Fruit fly (Drosophila melanogaster) whole organism, embryonic: ENCODE measurements around the gene CG16956.

Experiments used
- Ada2b ChIP-seq: fragments of 200-800 bp; sonication (Bioruptor generic); IDR thresholded peaks from 2 replicates; pipeline ENCODE4 v1.3.6; 2022; ENCODE audit warnings: missing biosample characterization, missing genetic modification characterization
- Aef1 ChIP-seq: fragments of 200-800 bp; sonication (Bioruptor generic); IDR thresholded peaks from 3 replicates; pipeline ENCODE4 v1.3.6; 2022; ENCODE audit warnings: missing biosample characterization, missing genetic modification characterization
- Bteb2 ChIP-seq: fragments of 200-800 bp; sonication (Bioruptor generic); optimal IDR thresholded peaks from 2 replicates; lab custom pipeline; 2016; ENCODE audit warnings: missing biosample characterization, missing genetic modification characterization
- CG10543 ChIP-seq: fragments of 200-800 bp; sonication (Bioruptor generic); optimal IDR thresholded peaks from 3 replicates; lab custom pipeline; 2017; ENCODE audit warnings: missing biosample characterization, mild to moderate bottlenecking, missing genetic modification characterization, moderate library complexity
- CG11398 ChIP-seq: fragments of 200-800 bp; sonication (Bioruptor generic); optimal IDR thresholded peaks from 2 replicates; lab custom pipeline; 2016; ENCODE audit warnings: missing biosample characterization, missing genetic modification characterization
- CG11504 ChIP-seq: fragments of 200-800 bp; sonication (Bioruptor generic); optimal IDR thresholded peaks from 3 replicates; lab custom pipeline; 2019; ENCODE audit warnings: missing biosample characterization, mild to moderate bottlenecking, missing genetic modification characterization, moderate library complexity
- CG13424 ChIP-seq: fragments of 200-800 bp; sonication (Bioruptor generic); optimal IDR thresholded peaks from 2 replicates; lab custom pipeline; 2019; ENCODE audit warnings: missing biosample characterization, mild to moderate bottlenecking, missing genetic modification characterization, moderate library complexity
- CG14965 ChIP-seq: fragments of 200-800 bp; sonication (Bioruptor generic); optimal IDR thresholded peaks from 2 replicates; lab custom pipeline; 2016; ENCODE audit warnings: missing biosample characterization, missing genetic modification characterization, borderline replicate concordance
- CG15696 ChIP-seq: fragments of 200-800 bp; sonication (Bioruptor generic); optimal IDR thresholded peaks from 2 replicates; lab custom pipeline; 2019; ENCODE audit warnings: missing biosample characterization, mild to moderate bottlenecking, missing genetic modification characterization, moderate library complexity
- CG1647 ChIP-seq: fragments of 200-800 bp; sonication (Bioruptor generic); optimal IDR thresholded peaks from 3 replicates; lab custom pipeline; 2016; ENCODE audit warnings: missing biosample characterization, missing genetic modification characterization
- CG17328 ChIP-seq: fragments of 200-800 bp; sonication (Bioruptor generic); IDR thresholded peaks from 2 replicates; pipeline ENCODE4 v1.3.6; 2022; ENCODE audit warnings: missing biosample characterization, missing genetic modification characterization
- CG18011 ChIP-seq: fragments of 200-800 bp; sonication (Bioruptor generic); optimal IDR thresholded peaks from 2 replicates; lab custom pipeline; 2017; ENCODE audit warnings: missing biosample characterization, missing genetic modification characterization, mild to moderate bottlenecking, moderate library complexity, missing genotype
- CG2199 ChIP-seq: fragments of 200-800 bp; sonication (Bioruptor generic); IDR thresholded peaks from 3 replicates; pipeline ENCODE4 v1.3.6; 2022; ENCODE audit warnings: missing biosample characterization, missing genetic modification characterization
- CG3065 ChIP-seq: fragments of 200-800 bp; sonication (Bioruptor generic); optimal IDR thresholded peaks from 2 replicates; lab custom pipeline; 2016; ENCODE audit warnings: missing biosample characterization, missing genetic modification characterization
- CG32532 ChIP-seq: fragments of 200-800 bp; sonication (Bioruptor generic); IDR thresholded peaks from 2 replicates; pipeline ENCODE4 v1.3.6; 2022; ENCODE audit warnings: missing biosample characterization, missing genetic modification characterization
- CG4282 ChIP-seq: fragments of 200-800 bp; sonication (Bioruptor generic); optimal IDR thresholded peaks from 2 replicates; lab custom pipeline; 2016; ENCODE audit warnings: missing biosample characterization, missing genetic modification characterization
- CG6272 ChIP-seq: fragments of 200-800 bp; sonication (Bioruptor generic); IDR thresholded peaks from 2 replicates; pipeline ENCODE4 v1.3.6; 2022; ENCODE audit warnings: missing biosample characterization, missing genetic modification characterization
- CG6765 ChIP-seq: fragments of 200-800 bp; sonication (Bioruptor generic); optimal IDR thresholded peaks from 3 replicates; lab custom pipeline; 2017; ENCODE audit warnings: missing biosample characterization, mild to moderate bottlenecking, missing genetic modification characterization
- Deaf1 ChIP-seq: fragments of 200-800 bp; optimal IDR thresholded peaks from 3 replicates; lab custom pipeline; 2019; ENCODE audit warnings: missing biosample characterization, mild to moderate bottlenecking, missing genetic modification characterization, moderate library complexity
- E2f2 ChIP-seq: fragments of 200-800 bp; sonication (Bioruptor generic); IDR thresholded peaks from 2 replicates; pipeline ENCODE4 v1.3.6; 2022; ENCODE audit warnings: missing biosample characterization, missing genetic modification characterization
- H15 ChIP-seq: fragments of 200-800 bp; sonication (Bioruptor generic); IDR thresholded peaks from 3 replicates; pipeline ENCODE4 v1.3.6; 2022; ENCODE audit warnings: missing biosample characterization, missing genetic modification characterization
- Hey ChIP-seq: fragments of 200-800 bp; sonication (Bioruptor generic); optimal IDR thresholded peaks from 3 replicates; lab custom pipeline; 2018; ENCODE audit warnings: missing biosample characterization, mild to moderate bottlenecking, missing genetic modification characterization
- Hmr ChIP-seq: fragments of 200-800 bp; sonication (Bioruptor generic); optimal IDR thresholded peaks from 3 replicates; lab custom pipeline; 2017; ENCODE audit warnings: mild to moderate bottlenecking, missing biosample characterization, missing genetic modification reagents, missing genetic modification characterization
- Kr ChIP-seq: fragments of 200-800 bp; sonication (Bioruptor generic); optimal IDR thresholded peaks from 2 replicates; lab custom pipeline; 2017; ENCODE audit warnings: missing biosample characterization, mild to moderate bottlenecking, missing genetic modification characterization
- MTF-1 ChIP-seq: fragments of 200-800 bp; sonication (Bioruptor generic); optimal IDR thresholded peaks from 2 replicates; lab custom pipeline; 2018; ENCODE audit warnings: missing biosample characterization, mild to moderate bottlenecking, missing genetic modification characterization, borderline replicate concordance
- Meics ChIP-seq: fragments of 200-800 bp; sonication (Bioruptor generic); optimal IDR thresholded peaks from 2 replicates; lab custom pipeline; 2017; ENCODE audit warnings: missing biosample characterization, mild to moderate bottlenecking, missing genetic modification characterization
- Pdp1 ChIP-seq, 2 experiments: fragments of 200-800 bp; sonication (Bioruptor generic); optimal IDR thresholded peaks; 3 replicates each; lab custom pipeline; 2016; ENCODE audit warnings: missing biosample characterization in 2 of 2, missing genetic modification characterization in 2 of 2, mild to moderate bottlenecking in 1 of 2, moderate library complexity in 1 of 2
- Six4 ChIP-seq: fragments of 200-800 bp; sonication (Bioruptor generic); optimal IDR thresholded peaks from 2 replicates; lab custom pipeline; 2016; ENCODE audit warnings: missing biosample characterization, missing genetic modification characterization
- Sox100B ChIP-seq: fragments of 200-800 bp; sonication (Bioruptor generic); optimal IDR thresholded peaks from 3 replicates; lab custom pipeline; 2018; ENCODE audit warnings: missing biosample characterization, mild to moderate bottlenecking, missing genetic modification characterization
- aop ChIP-seq: fragments of 200-800 bp; sonication (Bioruptor generic); IDR thresholded peaks from 2 replicates; pipeline ENCODE4 v1.3.6; 2022; ENCODE audit warnings: missing biosample characterization, missing genetic modification characterization
- chm ChIP-seq: fragments of 200-800 bp; sonication (Bioruptor generic); IDR thresholded peaks from 2 replicates; pipeline ENCODE4 v1.3.6; 2022; ENCODE audit warnings: missing biosample characterization, missing genetic modification characterization
- dm ChIP-seq: fragments of 200-800 bp; sonication (Bioruptor generic); optimal IDR thresholded peaks from 3 replicates; lab custom pipeline; 2016; ENCODE audit warnings: missing biosample characterization, missing genetic modification characterization
- dysf ChIP-seq: fragments of 200-800 bp; sonication (Bioruptor generic); IDR thresholded peaks from 3 replicates; pipeline ENCODE4 v1.3.6; 2022; ENCODE audit warnings: missing biosample characterization, missing genetic modification characterization
- eve ChIP-seq, 2 experiments: fragments of >200 bp; optimal IDR thresholded peaks; 2 replicates each; lab custom pipeline; 2017; ENCODE audit warnings: missing biosample characterization in 2 of 2, missing genetic modification characterization in 2 of 2
- ham ChIP-seq: fragments of 200-800 bp; sonication (Bioruptor generic); IDR thresholded peaks from 2 replicates; pipeline ENCODE4 v1.3.6; 2022; ENCODE audit warnings: missing biosample characterization, missing genetic modification characterization
- ken ChIP-seq: fragments of 200-800 bp; sonication (Bioruptor generic); IDR thresholded peaks from 3 replicates; pipeline ENCODE4 v1.3.6; 2022; ENCODE audit warnings: missing biosample characterization, missing genetic modification characterization
- p53 ChIP-seq: fragments of 200-800 bp; sonication (Bioruptor generic); optimal IDR thresholded peaks from 2 replicates; lab custom pipeline; 2016; ENCODE audit warnings: missing biosample characterization, missing genetic modification characterization
- repo ChIP-seq: fragments of 200-800 bp; sonication (Bioruptor generic); optimal IDR thresholded peaks from 2 replicates; lab custom pipeline; 2016; ENCODE audit warnings: missing biosample characterization, missing genetic modification characterization
- row ChIP-seq: fragments of 200-800 bp; sonication (Bioruptor generic); IDR thresholded peaks from 3 replicates; pipeline ENCODE4 v1.3.6; 2022; ENCODE audit warnings: missing biosample characterization, missing genetic modification characterization
- salm ChIP-seq: fragments of 200-800 bp; sonication (Bioruptor generic); optimal IDR thresholded peaks from 2 replicates; lab custom pipeline; 2018; ENCODE audit warnings: missing biosample characterization, mild to moderate bottlenecking, missing genetic modification characterization
- sc ChIP-seq, 3 experiments: fragments of >200 bp in 2 of 3; fragments of 200-800 bp in 1 of 3; sonication (Bioruptor generic) in 1 of 3; optimal IDR thresholded peaks; 2 replicates in 2 of 3; 3 replicates in 1 of 3; lab custom pipeline; 2017; ENCODE audit warnings: mild to moderate bottlenecking in 1 of 3, missing biosample characterization in 1 of 3, missing genetic modification characterization in 1 of 3, missing genetic modification reagents in 1 of 3
- seq ChIP-seq: fragments of 200-800 bp; sonication (Bioruptor generic); IDR thresholded peaks from 2 replicates; pipeline ENCODE4 v1.3.6; 2022; ENCODE audit warnings: missing biosample characterization, missing genetic modification characterization
- slbo ChIP-seq: fragments of 200-800 bp; sonication (Bioruptor generic); IDR thresholded peaks from 2 replicates; pipeline ENCODE4 v1.3.6; 2022; ENCODE audit warnings: missing biosample characterization, missing genetic modification characterization
- so ChIP-seq: fragments of 200-800 bp; sonication (Bioruptor generic); IDR thresholded peaks from 3 replicates; pipeline ENCODE4 v1.3.6; 2022; ENCODE audit warnings: missing biosample characterization, missing genetic modification characterization
- sob ChIP-seq: fragments of 200-800 bp; sonication (Bioruptor generic); IDR thresholded peaks from 2 replicates; pipeline ENCODE4 v1.3.6; 2022; ENCODE audit warnings: missing biosample characterization, missing genetic modification characterization
- ssp ChIP-seq: fragments of 200-800 bp; sonication (Bioruptor generic); IDR thresholded peaks from 2 replicates; pipeline ENCODE4 v1.3.6; 2022; ENCODE audit warnings: missing biosample characterization, missing genetic modification characterization
- tgo ChIP-seq: fragments of 200-800 bp; sonication (Bioruptor generic); IDR thresholded peaks from 3 replicates; pipeline ENCODE4 v1.3.6; 2022; ENCODE audit warnings: missing biosample characterization, missing genetic modification characterization
- unpg ChIP-seq: fragments of 200-800 bp; sonication (Bioruptor generic); optimal IDR thresholded peaks from 3 replicates; lab custom pipeline; 2018; ENCODE audit warnings: missing biosample characterization, mild to moderate bottlenecking, missing genetic modification characterization, moderate library complexity
- wdn ChIP-seq: fragments of 200-800 bp; sonication (Bioruptor generic); IDR thresholded peaks from 2 replicates; pipeline ENCODE4 v1.3.6; 2022; ENCODE audit warnings: missing biosample characterization, missing genetic modification characterization

CG16956 gene

DNA sequence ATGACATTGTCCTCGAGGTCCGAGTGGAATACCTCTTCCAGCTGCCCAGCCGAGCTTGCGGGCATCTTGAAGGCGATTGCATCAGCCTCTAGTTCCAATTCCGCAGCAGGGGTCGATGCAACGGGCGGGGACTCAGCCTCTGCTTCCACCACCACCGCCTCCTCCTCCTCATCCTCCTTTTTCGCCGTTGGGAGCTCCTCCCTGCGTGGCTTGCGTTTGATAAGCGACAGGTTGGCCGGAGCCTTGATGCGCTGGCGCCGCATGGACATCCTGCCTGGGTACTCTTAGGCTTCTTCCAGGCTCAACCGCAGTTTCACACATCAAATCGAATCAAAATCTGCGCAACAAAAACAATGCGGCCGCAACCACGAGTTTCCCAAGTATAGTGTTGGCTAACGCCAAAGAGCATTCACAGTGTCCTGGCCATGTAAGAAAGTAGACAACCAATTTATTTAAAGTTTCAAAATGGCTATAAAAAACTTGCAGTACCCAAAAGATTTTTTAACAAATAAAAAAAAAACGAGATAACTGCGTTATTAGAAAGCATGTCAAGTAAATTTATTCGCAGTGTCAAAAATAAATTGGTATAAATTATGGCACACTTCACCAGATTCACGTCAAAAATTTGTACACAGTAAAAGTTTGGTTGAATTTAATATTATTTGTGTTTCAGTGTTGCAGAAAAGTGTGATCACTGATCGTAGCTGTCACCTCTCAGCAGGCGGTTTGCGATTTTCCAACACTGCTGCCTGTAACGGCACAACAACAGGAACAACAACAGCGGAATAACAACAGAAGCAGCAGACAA lies 40.7 kb downstream of the CG16956 start, which contains the start of the genes Bdp1 and CG6565 (continued):
- TF ChIP-seq aop (GFP tag; lab: Robert Waterston, UW) (no peak), Sox100B (GFP tag; lab: Kevin White, UChicago) (peak; percentile 98), wdn (GFP tag; lab: Robert Waterston, UW) (peak; percentile 86), sc (optimal IDR thresholded peaks at IDR 0.05; lab: Kevin White, UChicago) (no peak), sc (GFP tag; optimal IDR thresholded peaks at IDR 0.05; lab: Kevin White, UChicago) (peak; percentile 97), seq (peak; percentile 93), CG17328 (GFP tag; lab: Robert Waterston, UW) (peak; percentile 90), CG10543 (GFP tag; lab: Kevin White, UChicago) (peak; percentile 98), slbo (GFP tag; lab: Robert Waterston, UW) (peak; percentile 98), ham (GFP tag; lab: Robert Waterston, UW) (peak; percentile 81), CG11398 (GFP tag; lab: Kevin White, UChicago) (peak; percentile 96), MTF-1 (GFP tag; lab: Kevin White, UChicago) (peak; percentile 59), repo (GFP tag; lab: Kevin White, UChicago) (peak; percentile 96), tgo (GFP tag; lab: Robert Waterston, UW) (peak; percentile 97), chm (peak; percentile 91), Hmr (peak; percentile 97), Hey (peak; percentile 85), sob (GFP tag; lab: Robert Waterston, UW) (peak; percentile 97), CG6272 (GFP tag; lab: Robert Waterston, UW) (peak; percentile 97), CG11504 (tag; lab: Kevin White, UChicago) (peak; percentile 95), CG3065 (GFP tag; lab: Kevin White, UChicago) (peak; percentile 96), E2f2 (GFP tag; lab: Robert Waterston, UW) (peak; percentile 76), CG2199 (GFP tag; lab: Robert Waterston, UW) (peak; percentile 73; the same call in 1 of the 3 replicates), Aef1 (GFP tag; lab: Robert Waterston, UW) (peak; percentile 97), unpg (GFP tag; lab: Kevin White, UChicago) (peak; percentile 94), CG4282 (GFP tag; lab: Kevin White, UChicago) (peak; percentile 99), so (GFP tag; lab: Robert Waterston, UW) (peak; percentile 94), dysf (GFP tag; lab: Robert Waterston, UW) (peak; percentile 97), CG6765 (peak; percentile 85), Kr (GFP tag; lab: Kevin White, UChicago) (no peak), eve (GFP tag; optimal IDR thresholded peaks at IDR 0.05; lab: Kevin White, UChicago) (peak in 1 of 2 experiments; percentile 90), H15 (GFP tag; lab: Robert Waterston, UW) (peak; percentile 93), salm (tag; lab: Kevin White, UChicago) (peak; percentile 88), Six4 (GFP tag; lab: Kevin White, UChicago) (peak; percentile 96), CG32532 (GFP tag; lab: Robert Waterston, UW) (peak; percentile 95), ken (GFP tag; lab: Robert Waterston, UW) (peak; percentile 95), CG15696 (peak; percentile 97), ssp (GFP tag; lab: Robert Waterston, UW) (peak; percentile 92), Ada2b (GFP tag; lab: Robert Waterston, UW) (peak; percentile 93), Meics (GFP tag; lab: Kevin White, UChicago) (peak; percentile 96), dm (GFP tag; lab: Kevin White, UChicago) (peak; percentile 99), Deaf1 (tag; lab: Kevin White, UChicago) (peak; percentile 73), CG1647 (GFP tag; lab: Kevin White, UChicago) (peak; percentile 98), CG13424 (tag; lab: Kevin White, UChicago) (peak; percentile 97), CG14965 (GFP tag; lab: Kevin White, UChicago) (peak; percentile 76), Pdp1 (GFP tag; optimal IDR thresholded peaks at IDR 0.05; lab: Kevin White, UChicago) (peak; percentile 92 to 99), p53 (GFP tag; lab: Kevin White, UChicago) (peak; percentile 93), row (peak; percentile 98), CG18011 (GFP tag; lab: Kevin White, UChicago) (peak; percentile 89), Bteb2 (GFP tag; lab: Kevin White, UChicago) (peak; percentile 98)
